Fruit fly (Drosophila melanogaster) whole organism, embryonic: ENCODE results near the gene CG9518.

ENCODE experiments used
- Aef1 ChIP-seq: fragments of 200-800 bp; sonication (Bioruptor generic); IDR thresholded peaks from 3 replicates; pipeline ENCODE4 v1.3.6; 2022; ENCODE audit warnings: missing biosample characterization, missing genetic modification characterization
- Antp ChIP-seq: fragments of 200-800 bp; sonication (Bioruptor generic); optimal IDR thresholded peaks from 3 replicates; lab custom pipeline; 2016; ENCODE audit warnings: missing biosample characterization, missing genetic modification characterization
- CG10147 ChIP-seq: fragments of 200-800 bp; sonication (Bioruptor generic); optimal IDR thresholded peaks from 2 replicates; lab custom pipeline; 2019; ENCODE audit warnings: missing biosample characterization, mild to moderate bottlenecking, missing genetic modification characterization, moderate library complexity
- CG11085 ChIP-seq: fragments of 200-800 bp; sonication (Bioruptor generic); IDR thresholded peaks from 2 replicates; pipeline ENCODE4 v1.3.6; 2022; ENCODE audit warnings: missing biosample characterization, missing genetic modification characterization
- CG12155 ChIP-seq: fragments of 200-800 bp; sonication (Bioruptor generic); optimal IDR thresholded peaks from 3 replicates; lab custom pipeline; 2016; ENCODE audit warnings: missing biosample characterization, missing genetic modification characterization
- CG13624 ChIP-seq: fragments of 200-800 bp; sonication (Bioruptor generic); optimal IDR thresholded peaks from 2 replicates; lab custom pipeline; 2016; ENCODE audit warnings: missing biosample characterization, missing genetic modification characterization
- CG16813 ChIP-seq: fragments of 200-800 bp; sonication (Bioruptor generic); IDR thresholded peaks from 3 replicates; pipeline ENCODE4 v1.3.6; 2022; ENCODE audit warnings: missing biosample characterization, missing genetic modification characterization; ENCODE audit not compliant: partially characterized antibody
- CG17361 ChIP-seq: fragments of 200-800 bp; sonication (Bioruptor generic); IDR thresholded peaks from 3 replicates; pipeline ENCODE4 v1.3.6; 2022; ENCODE audit warnings: missing biosample characterization, missing genetic modification characterization
- CG1832 ChIP-seq: fragments of 200-800 bp; sonication (Bioruptor generic); optimal IDR thresholded peaks from 2 replicates; lab custom pipeline; 2017; ENCODE audit warnings: missing biosample characterization, mild to moderate bottlenecking, missing genetic modification characterization, inconsistent platforms
- CG3847 ChIP-seq: fragments of 200-800 bp; sonication (Bioruptor generic); IDR thresholded peaks from 2 replicates; pipeline ENCODE4 v1.3.6; 2022; ENCODE audit warnings: missing biosample characterization, missing genetic modification characterization
- CG4282 ChIP-seq: fragments of 200-800 bp; sonication (Bioruptor generic); optimal IDR thresholded peaks from 2 replicates; lab custom pipeline; 2016; ENCODE audit warnings: missing biosample characterization, missing genetic modification characterization
- CG4854 ChIP-seq: fragments of 200-800 bp; sonication (Bioruptor generic); optimal IDR thresholded peaks from 2 replicates; lab custom pipeline; 2016; ENCODE audit warnings: missing biosample characterization, missing genetic modification characterization, inconsistent platforms
- CG8388 ChIP-seq: fragments of 200-800 bp; sonication (Bioruptor generic); optimal IDR thresholded peaks from 2 replicates; lab custom pipeline; 2019; ENCODE audit warnings: missing biosample characterization, mild to moderate bottlenecking, missing genetic modification characterization, moderate library complexity
- CG8944 ChIP-seq: fragments of 200-800 bp; sonication (Bioruptor generic); optimal IDR thresholded peaks from 3 replicates; lab custom pipeline; 2016; ENCODE audit warnings: missing biosample characterization, missing genetic modification characterization
- Camta ChIP-seq: fragments of 200-800 bp; sonication (Bioruptor generic); optimal IDR thresholded peaks from 2 replicates; lab custom pipeline; 2016; ENCODE audit warnings: missing biosample characterization, missing genetic modification characterization
- CoRest ChIP-seq: fragments of 200-800 bp; sonication (Bioruptor generic); optimal IDR thresholded peaks from 3 replicates; lab custom pipeline; 2018; ENCODE audit warnings: missing biosample characterization, mild to moderate bottlenecking, missing genetic modification characterization, moderate library complexity
- Dek ChIP-seq: fragments of 200-800 bp; sonication (Bioruptor generic); optimal IDR thresholded peaks from 3 replicates; lab custom pipeline; 2019; ENCODE audit warnings: missing biosample characterization, mild to moderate bottlenecking, missing genetic modification characterization, moderate library complexity
- E2f1 ChIP-seq: fragments of 200-800 bp; sonication (Bioruptor generic); IDR thresholded peaks from 2 replicates; pipeline ENCODE4 v1.3.6; 2022; ENCODE audit warnings: missing biosample characterization, missing genetic modification characterization
- Hand ChIP-seq: fragments of 200-800 bp; sonication (Bioruptor generic); optimal IDR thresholded peaks from 2 replicates; lab custom pipeline; 2017; ENCODE audit warnings: mild to moderate bottlenecking, missing biosample characterization, missing genetic modification reagents, missing genetic modification characterization
- Lim3 ChIP-seq: fragments of 200-800 bp; sonication (Bioruptor generic); IDR thresholded peaks from 2 replicates; pipeline ENCODE4 v1.3.6; 2022; ENCODE audit warnings: missing biosample characterization, missing genetic modification characterization
- NC2β ChIP-seq: fragments of 200-800 bp; sonication (Bioruptor generic); optimal IDR thresholded peaks from 2 replicates; lab custom pipeline; 2016; ENCODE audit warnings: missing biosample characterization, missing genetic modification characterization
- Neu2 ChIP-seq: fragments of 200-800 bp; sonication (Bioruptor generic); optimal IDR thresholded peaks from 3 replicates; lab custom pipeline; 2016; ENCODE audit warnings: missing biosample characterization, missing genetic modification characterization, borderline replicate concordance
- Nf-YC ChIP-seq: fragments of 200-800 bp; optimal IDR thresholded peaks from 3 replicates; lab custom pipeline; 2019; ENCODE audit warnings: missing biosample characterization, mild to moderate bottlenecking, missing genetic modification characterization, moderate library complexity
- Oaz ChIP-seq: fragments of 200-800 bp; sonication (Bioruptor generic); IDR thresholded peaks from 2 replicates; pipeline ENCODE4 v1.3.6; 2022; ENCODE audit warnings: missing biosample characterization, missing genetic modification characterization
- Poxn ChIP-seq: fragments of 200-800 bp; sonication (Bioruptor generic); IDR thresholded peaks from 2 replicates; pipeline ENCODE4 v1.3.6; 2022; ENCODE audit warnings: missing biosample characterization, missing genetic modification characterization
- Xrp1 ChIP-seq: fragments of 200-800 bp; sonication (Bioruptor generic); IDR thresholded peaks from 2 replicates; pipeline ENCODE4 v1.3.6; 2022; ENCODE audit warnings: missing biosample characterization, missing genetic modification characterization
- ac ChIP-seq: fragments of 200-800 bp; sonication (Bioruptor generic); optimal IDR thresholded peaks from 3 replicates; lab custom pipeline; 2017; ENCODE audit warnings: missing biosample characterization, mild to moderate bottlenecking, missing genetic modification characterization
- bbx ChIP-seq: fragments of 200-800 bp; sonication (Bioruptor generic); IDR thresholded peaks from 2 replicates; pipeline ENCODE4 v1.3.6; 2022; ENCODE audit warnings: missing biosample characterization, missing genetic modification characterization; ENCODE audit not compliant: partially characterized antibody
- br ChIP-seq: fragments of >200 bp; optimal IDR thresholded peaks from 2 replicates; lab custom pipeline; 2017
- ci ChIP-seq: fragments of 200-800 bp; sonication (Bioruptor generic); IDR thresholded peaks from 3 replicates; pipeline ENCODE4 v1.3.6; 2022; ENCODE audit warnings: missing biosample characterization, missing genetic modification characterization
- dmrt99B ChIP-seq: fragments of 200-800 bp; sonication (Bioruptor generic); optimal IDR thresholded peaks from 2 replicates; lab custom pipeline; 2018; ENCODE audit warnings: missing biosample characterization, mild to moderate bottlenecking, missing genetic modification characterization, moderate library complexity
- fd96Cb ChIP-seq: fragments of 200-800 bp; sonication (Bioruptor generic); optimal IDR thresholded peaks from 2 replicates; lab custom pipeline; 2018; ENCODE audit warnings: missing biosample characterization, mild to moderate bottlenecking, missing genetic modification characterization, moderate library complexity
- ftz-f1 ChIP-seq: fragments of 200-800 bp; sonication (Bioruptor generic); optimal IDR thresholded peaks from 2 replicates; lab custom pipeline; 2016; ENCODE audit warnings: missing biosample characterization, missing genetic modification characterization
- gcm ChIP-seq: fragments of 200-800 bp; sonication (Bioruptor generic); optimal IDR thresholded peaks from 2 replicates; lab custom pipeline; 2019; ENCODE audit warnings: missing biosample characterization, mild to moderate bottlenecking, missing genetic modification characterization, moderate library complexity
- hb ChIP-seq: fragments of 200-800 bp; sonication (Bioruptor generic); IDR thresholded peaks from 3 replicates; pipeline ENCODE4 v1.3.6; 2022; ENCODE audit warnings: missing biosample characterization, missing genetic modification characterization; ENCODE audit not compliant: partially characterized antibody
- jigr1 ChIP-seq: fragments of 200-800 bp; sonication (Bioruptor generic); IDR thresholded peaks from 3 replicates; pipeline ENCODE4 v1.3.6; 2022; ENCODE audit warnings: missing biosample characterization, missing genetic modification characterization
- lab ChIP-seq: fragments of 200-800 bp; sonication (Bioruptor generic); optimal IDR thresholded peaks from 3 replicates; lab custom pipeline; 2017; ENCODE audit warnings: missing biosample characterization, missing genetic modification characterization, mild to moderate bottlenecking, moderate library complexity, missing genetic modification reagents
- lilli ChIP-seq: fragments of 200-800 bp; sonication (Bioruptor generic); optimal IDR thresholded peaks from 3 replicates; lab custom pipeline; 2016; ENCODE audit warnings: missing biosample characterization, missing genetic modification characterization
- lov ChIP-seq, 2 experiments: fragments of 200-800 bp in 1 of 2; fragments of >200 bp in 1 of 2; sonication (Bioruptor generic) in 1 of 2; IDR thresholded peaks in 1 of 2; optimal IDR thresholded peaks in 1 of 2; 2 replicates in 1 of 2; 3 replicates in 1 of 2; pipeline versions ENCODE4 v1.3.6 to Lab custom; 2017 to 2022; ENCODE audit warnings: missing biosample characterization in 1 of 2, missing genetic modification characterization in 1 of 2
- mirr ChIP-seq: fragments of 200-800 bp; sonication (Bioruptor generic); optimal IDR thresholded peaks from 3 replicates; lab custom pipeline; 2018; ENCODE audit warnings: missing biosample characterization, mild to moderate bottlenecking, missing genetic modification characterization
- prd ChIP-seq, 3 experiments: fragments of >200 bp in 2 of 3; fragments of 200-800 bp in 1 of 3; sonication (Bioruptor generic) in 1 of 3; optimal IDR thresholded peaks in 2 of 3; IDR thresholded peaks in 1 of 3; 2 replicates in 2 of 3; 3 replicates in 1 of 3; pipeline versions ENCODE4 v1.3.6 to Lab custom; 2017 to 2022; ENCODE audit warnings: missing biosample characterization in 1 of 3, missing genetic modification characterization in 1 of 3
- pros ChIP-seq: fragments of 200-800 bp; sonication (Bioruptor generic); optimal IDR thresholded peaks from 3 replicates; lab custom pipeline; 2019; ENCODE audit warnings: missing biosample characterization, mild to moderate bottlenecking, missing genetic modification characterization, moderate library complexity
- ro ChIP-seq: fragments of 200-800 bp; sonication (Bioruptor generic); IDR thresholded peaks from 2 replicates; pipeline ENCODE4 v1.3.6; 2022; ENCODE audit warnings: missing biosample characterization, missing genetic modification characterization
- sd ChIP-seq: fragments of 200-800 bp; sonication (Bioruptor generic); optimal IDR thresholded peaks from 3 replicates; lab custom pipeline; 2018; ENCODE audit warnings: missing biosample characterization, mild to moderate bottlenecking, missing genetic modification characterization, moderate library complexity
- tap ChIP-seq: fragments of 200-800 bp; optimal IDR thresholded peaks from 3 replicates; lab custom pipeline; 2019; ENCODE audit warnings: missing biosample characterization, mild to moderate bottlenecking, missing genetic modification characterization, moderate library complexity
- tio ChIP-seq: fragments of 200-800 bp; sonication (Bioruptor generic); optimal IDR thresholded peaks from 2 replicates; lab custom pipeline; 2017; ENCODE audit warnings: missing biosample characterization, missing genetic modification characterization, inconsistent platforms
- toy ChIP-seq: fragments of 200-800 bp; sonication (Bioruptor generic); IDR thresholded peaks from 2 replicates; pipeline ENCODE4 v1.3.6; 2022; ENCODE audit warnings: missing biosample characterization, missing genetic modification characterization
- vnd ChIP-seq: fragments of 200-800 bp; sonication (Bioruptor generic); IDR thresholded peaks from 3 replicates; pipeline ENCODE4 v1.3.6; 2022; ENCODE audit warnings: missing biosample characterization, missing genetic modification characterization; ENCODE audit not compliant: partially characterized antibody

The CG9518 gene

DNA sequence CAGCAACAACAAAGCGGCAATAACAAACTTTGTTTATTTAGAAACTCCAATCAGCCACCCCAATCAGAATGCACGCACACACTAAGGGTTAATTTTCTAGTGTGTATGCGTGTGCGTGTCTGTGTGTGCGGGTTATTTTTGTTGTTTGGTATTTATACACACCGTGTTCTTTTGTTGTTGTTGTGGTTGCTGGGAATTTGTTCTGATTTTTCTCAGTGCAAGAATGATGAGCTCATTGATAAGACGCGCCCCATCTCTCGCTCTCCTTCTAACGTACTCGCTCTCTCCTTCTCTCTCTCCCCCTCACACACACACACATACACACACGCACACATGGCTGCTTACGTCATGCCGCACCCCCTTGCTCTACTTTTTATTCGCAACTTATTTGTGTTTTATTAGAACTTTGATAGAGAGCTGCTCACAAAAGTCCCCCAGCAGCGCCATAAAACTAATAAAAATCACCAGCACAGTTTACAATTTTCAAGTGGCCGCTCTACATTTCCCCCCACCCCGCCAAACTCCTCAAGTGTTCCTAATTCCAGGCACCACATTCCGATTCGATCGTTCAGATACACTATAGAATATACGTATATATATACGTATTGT lies 31.1 kb downstream of the CG9518 start (continued):
- TF ChIP-seq prd (optimal IDR thresholded peaks at IDR 0.05; lab: Kevin White, UChicago), result no peak
- peak; percentile 52; the same call in 2 of the 3 replicates for TF ChIP-seq prd (GFP tag; IDR thresholded peaks at IDR 0.05; lab: Robert Waterston, UW)
- peak; percentile 32 for TF ChIP-seq gcm (GFP tag; lab: Kevin White, UChicago)
- peak; percentile 30 for TF ChIP-seq dmrt99B
- peak; percentile 15 for TF ChIP-seq Hand (GFP tag; lab: Kevin White, UChicago)
- peak; percentile 25 for TF ChIP-seq Antp (GFP tag; lab: Kevin White, UChicago)
- no peak for TF ChIP-seq Lim3 (GFP tag; lab: Robert Waterston, UW)
- TF ChIP-seq pros (GFP tag; lab: Kevin White, UChicago), result no peak
- TF ChIP-seq bbx (GFP tag; lab: Robert Waterston, UW), result no peak
- no peak for TF ChIP-seq hb (GFP tag; lab: Robert Waterston, UW)
- TF ChIP-seq jigr1 (GFP tag; lab: Robert Waterston, UW), result no peak
- peak; percentile 26 for TF ChIP-seq mirr
- TF ChIP-seq Poxn, result no peak
- no peak for TF ChIP-seq CG8388 (GFP tag; lab: Kevin White, UChicago)
- TF ChIP-seq lab, result peak; percentile 71
- peak; percentile 61 for TF ChIP-seq CG1832
- TF ChIP-seq Camta (GFP tag; lab: Kevin White, UChicago), result no peak
- TF ChIP-seq ac (GFP tag; lab: Kevin White, UChicago), result no peak
- TF ChIP-seq ftz-f1 (GFP tag; lab: Kevin White, UChicago), result no peak
- TF ChIP-seq CG11085, result 0 out of 2 replicates have a peak, but pooled peaks have one; percentile 24
- no peak for TF ChIP-seq tio (GFP tag; lab: Kevin White, UChicago)
- peak; percentile 49 for TF ChIP-seq CG8944 (GFP tag; lab: Kevin White, UChicago)
- TF ChIP-seq vnd (GFP tag; lab: Robert Waterston, UW), result 0 out of 3 replicates have a peak, but pooled peaks have one; percentile 16
- no peak for TF ChIP-seq fd96Cb (tag; lab: Kevin White, UChicago)
- TF ChIP-seq E2f1 (GFP tag; lab: Robert Waterston, UW), result peak; percentile 14; the same call in 1 of the 2 replicates
- TF ChIP-seq NC2β (GFP tag; lab: Kevin White, UChicago), result no peak
- TF ChIP-seq Oaz, result 0 out of 2 replicates have a peak, but pooled peaks have one; percentile 40
- no peak for TF ChIP-seq Neu2
- no peak for TF ChIP-seq br (lab: Kevin White, UChicago)
- TF ChIP-seq CG17361 (GFP tag; lab: Robert Waterston, UW), result no peak
- peak; percentile 29 for TF ChIP-seq Dek (tag; lab: Kevin White, UChicago)
- no peak for TF ChIP-seq CG10147 (GFP tag; lab: Kevin White, UChicago)
- 0 out of 2 replicates have a peak, but pooled peaks have one; percentile 26 for TF ChIP-seq toy
- peak; percentile 45; the same call in 1 of the 2 replicates for TF ChIP-seq CG3847 (GFP tag; lab: Robert Waterston, UW)
- no peak for TF ChIP-seq ro (GFP tag; lab: Robert Waterston, UW)
- TF ChIP-seq CG16813 (GFP tag; lab: Robert Waterston, UW), result no peak
- TF ChIP-seq CG13624, result peak; percentile 37
- peak; percentile 39; the same call in 1 of the 2 replicates for TF ChIP-seq Xrp1
- peak; percentile 47 for TF ChIP-seq CG4282 (GFP tag; lab: Kevin White, UChicago)
- no peak for TF ChIP-seq CoRest (tag; lab: Kevin White, UChicago)
- TF ChIP-seq CG4854 (GFP tag; lab: Kevin White, UChicago), result no peak
- peak; percentile 67; the same call in 2 of the 3 replicates for TF ChIP-seq ci (GFP tag; lab: Robert Waterston, UW)
- peak; percentile 88 for TF ChIP-seq sd (tag; lab: Kevin White, UChicago)
- no peak for TF ChIP-seq tap
- TF ChIP-seq CG12155 (GFP tag; lab: Kevin White, UChicago), result peak; percentile 33
- no peak for TF ChIP-seq lov (optimal IDR thresholded peaks at IDR 0.05; lab: Kevin White, UChicago)
- 0 out of 3 replicates have a peak, but pooled peaks have one; percentile 22 for TF ChIP-seq lov (GFP tag; IDR thresholded peaks at IDR 0.05; lab: Robert Waterston, UW)
- TF ChIP-seq Nf-YC, result no peak
- TF ChIP-seq lilli (GFP tag; lab: Kevin White, UChicago), result peak; percentile 59
- TF ChIP-seq Aef1, result peak; percentile 71
